Worm (Caenorhabditis elegans) whole organism, L4 larva: ENCODE measurements around the gene vms-1.

Experiments
- F10B5.3 ChIP-seq: sonication (generic microtip); optimal IDR thresholded peaks from 2 replicates; lab custom pipeline; 2016; ENCODE audit warnings: mild to moderate bottlenecking, missing genetic modification characterization, missing compliant biosample characterization
- F37D6.2 ChIP-seq: sonication (generic microtip); optimal IDR thresholded peaks from 2 replicates; lab custom pipeline; 2016; ENCODE audit warnings: mild to moderate bottlenecking, missing genetic modification characterization, missing compliant biosample characterization
- F44E2.7 ChIP-seq: fragments of 200-800 bp; sonication (Bioruptor generic); IDR thresholded peaks from 2 replicates; pipeline ENCODE4 v2.1.2; 2022; ENCODE audit warnings: missing genetic modification characterization, missing compliant biosample characterization
- F49E8.2 ChIP-seq: sonication (generic microtip); optimal IDR thresholded peaks from 2 replicates; lab custom pipeline; 2016; ENCODE audit warnings: missing compliant biosample characterization, mild to moderate bottlenecking, missing genetic modification characterization, borderline replicate concordance
- R02D3.7 ChIP-seq: fragments of 150-350 bp; sonication (generic microtip); optimal IDR thresholded peaks from 3 replicates; lab custom pipeline; 2014; ENCODE audit warnings: missing biosample characterization, missing genetic modification characterization
- Y48G9A.11 ChIP-seq: fragments of 200-800 bp; sonication (Bioruptor generic); IDR thresholded peaks from 2 replicates; pipeline ENCODE4 v1.3.6; 2022; ENCODE audit warnings: missing genetic modification reagents, missing genetic modification characterization, missing compliant biosample characterization
- Y5F2A.4 ChIP-seq: fragments of 200-800 bp; sonication (Bioruptor generic); optimal IDR thresholded peaks from 2 replicates; lab custom pipeline; 2018; ENCODE audit warnings: mild to moderate bottlenecking, missing genetic modification characterization, missing compliant biosample characterization
- Y75B8A.6 ChIP-seq: fragments of 200-800 bp; sonication (Bioruptor generic); IDR thresholded peaks from 2 replicates; pipeline ENCODE4 v1.3.6; 2022; ENCODE audit warnings: missing genetic modification reagents, missing genetic modification characterization, missing compliant biosample characterization
- aha-1 ChIP-seq: fragments of 150-350 bp; peaks from one replicate; lab custom pipeline; 2014; ENCODE audit warnings: missing biosample characterization, missing genetic modification characterization
- aly-2 ChIP-seq: sonication (generic microtip); optimal IDR thresholded peaks from 2 replicates; lab custom pipeline; 2018; ENCODE audit warnings: missing biosample characterization, missing genetic modification characterization
- ceh-28 ChIP-seq: fragments of 150-350 bp; optimal IDR thresholded peaks from 2 replicates; lab custom pipeline; 2014; ENCODE audit warnings: missing biosample characterization, missing genetic modification reagents, missing genetic modification characterization
- ceh-44 ChIP-seq: fragments of 200-800 bp; sonication (Bioruptor generic); IDR thresholded peaks from 2 replicates; pipeline ENCODE4 v1.3.6; 2022; ENCODE audit warnings: missing genetic modification reagents, missing genetic modification characterization, missing compliant biosample characterization
- ceh-62 ChIP-seq: sonication (generic microtip); optimal IDR thresholded peaks from 2 replicates; lab custom pipeline; 2017; ENCODE audit warnings: missing biosample characterization, missing genetic modification characterization
- ces-1 ChIP-seq: fragments of 150-350 bp; sonication (generic microtip); optimal IDR thresholded peaks from 4 replicates; lab custom pipeline; 2014; ENCODE audit warnings: missing biosample characterization, missing genetic modification reagents, missing genetic modification characterization
- daf-12 ChIP-seq: fragments of 150-350 bp; optimal IDR thresholded peaks from 2 replicates; lab custom pipeline; 2014; ENCODE audit warnings: missing biosample characterization, missing genetic modification reagents, missing genetic modification characterization
- daf-16 ChIP-seq, 3 experiments: sonication (generic microtip); optimal IDR thresholded peaks; 2 replicates each; lab custom pipeline; 2016 to 2017; ENCODE audit warnings: missing genetic modification characterization in 3 of 3, missing genetic modification reagents in 3 of 3, mild to moderate bottlenecking in 2 of 3, missing compliant biosample characterization in 2 of 3, missing biosample characterization in 1 of 3, moderate library complexity in 1 of 3
- daf-19 ChIP-seq: fragments of 200-800 bp; sonication (Bioruptor generic); conservative IDR thresholded peaks from 2 replicates; pipeline ENCODE4 v1.3.6; 2022; ENCODE audit warnings: missing genetic modification characterization, missing compliant biosample characterization
- dmd-6 ChIP-seq: fragments of 200-800 bp; sonication (Bioruptor generic); IDR thresholded peaks from 2 replicates; pipeline ENCODE4 v1.3.6; 2022; ENCODE audit warnings: missing genetic modification reagents, missing genetic modification characterization, missing compliant biosample characterization
- egl-27 ChIP-seq: sonication (generic microtip); optimal IDR thresholded peaks from 3 replicates; lab custom pipeline; 2017; ENCODE audit warnings: missing biosample characterization, missing genetic modification reagents, missing genetic modification characterization
- egl-43 ChIP-seq: fragments of 200-800 bp; sonication (Bioruptor generic); IDR thresholded peaks from 2 replicates; pipeline ENCODE4 v1.3.6; 2022; ENCODE audit warnings: missing genetic modification reagents, missing genetic modification characterization, missing compliant biosample characterization
- fos-1 ChIP-seq: fragments of 150-350 bp; optimal IDR thresholded peaks from 2 replicates; lab custom pipeline; 2014; ENCODE audit warnings: missing biosample characterization, missing genetic modification characterization
- hif-1 ChIP-seq, 2 experiments: sonication (generic microtip); optimal IDR thresholded peaks; 2 replicates each; lab custom pipeline; 2016 to 2017; ENCODE audit warnings: missing compliant biosample characterization in 2 of 2, missing genetic modification characterization in 2 of 2, missing genetic modification reagents in 2 of 2, missing genotype in 2 of 2, mild to moderate bottlenecking in 1 of 2
- hlh-30 ChIP-seq: sonication (generic microtip); optimal IDR thresholded peaks from 2 replicates; lab custom pipeline; 2017; ENCODE audit warnings: antibody characterized with exemption, mild to moderate bottlenecking, missing genetic modification characterization, missing compliant biosample characterization; ENCODE audit not compliant: insufficient read depth
- jun-1 ChIP-seq: fragments of 150-350 bp; optimal IDR thresholded peaks from 2 replicates; lab custom pipeline; 2014; ENCODE audit warnings: missing biosample characterization, missing genetic modification reagents, missing genetic modification characterization
- lin-38 ChIP-seq: fragments of 200-800 bp; sonication (Bioruptor generic); IDR thresholded peaks from 2 replicates; pipeline ENCODE4 v1.3.6; 2022; ENCODE audit warnings: missing genetic modification reagents, missing genetic modification characterization, missing compliant biosample characterization
- lir-3 ChIP-seq: sonication (generic microtip); optimal IDR thresholded peaks from 2 replicates; lab custom pipeline; 2016; ENCODE audit warnings: mild to moderate bottlenecking, missing genetic modification characterization, missing compliant biosample characterization
- mep-1 ChIP-seq: fragments of 150-350 bp; sonication (generic microtip); optimal IDR thresholded peaks from 3 replicates; lab custom pipeline; 2014; ENCODE audit warnings: missing biosample characterization, missing genetic modification characterization
- mes-2 ChIP-seq: sonication (generic microtip); optimal IDR thresholded peaks from 2 replicates; lab custom pipeline; 2016; ENCODE audit warnings: missing genotype, mild to moderate bottlenecking, missing genetic modification characterization, missing compliant biosample characterization; ENCODE audit not compliant: poor library complexity, severe bottlenecking
- mxl-2 ChIP-seq: fragments of 200-800 bp; sonication (Bioruptor generic); conservative IDR thresholded peaks from 2 replicates; pipeline ENCODE4 v1.3.6; 2022; ENCODE audit warnings: missing genetic modification reagents, missing genetic modification characterization, missing compliant biosample characterization
- nhr-11 ChIP-seq: fragments of 150-350 bp; optimal IDR thresholded peaks from 2 replicates; lab custom pipeline; 2014; ENCODE audit warnings: missing biosample characterization, missing genetic modification characterization
- nhr-25 ChIP-seq: sonication (generic microtip); optimal IDR thresholded peaks from 2 replicates; lab custom pipeline; 2017; ENCODE audit warnings: missing genetic modification characterization, mild to moderate bottlenecking, missing compliant biosample characterization, antibody characterized with exemption, moderate library complexity, borderline replicate concordance; ENCODE audit not compliant: insufficient read depth
- nhr-28 ChIP-seq: fragments of 150-350 bp; optimal IDR thresholded peaks from 2 replicates; lab custom pipeline; 2014; ENCODE audit warnings: missing biosample characterization, missing genetic modification characterization
- nhr-41 ChIP-seq: fragments of 200-800 bp; sonication (Bioruptor generic); IDR thresholded peaks from 2 replicates; pipeline ENCODE4 v1.3.6; 2022; ENCODE audit warnings: missing genetic modification reagents, missing genetic modification characterization, missing compliant biosample characterization
- nhr-42 ChIP-seq: fragments of 200-800 bp; sonication (Bioruptor generic); IDR thresholded peaks from 2 replicates; pipeline ENCODE4 v1.3.6; 2022; ENCODE audit warnings: missing genetic modification characterization, missing compliant biosample characterization
- nhr-48 ChIP-seq: sonication (generic microtip); optimal IDR thresholded peaks from 2 replicates; lab custom pipeline; 2016; ENCODE audit warnings: mild to moderate bottlenecking, missing genetic modification characterization, missing compliant biosample characterization
- nhr-6 ChIP-seq: fragments of 150-350 bp; optimal IDR thresholded peaks from 2 replicates; lab custom pipeline; 2014; ENCODE audit warnings: missing biosample characterization, missing genetic modification characterization
- nhr-76 ChIP-seq: fragments of 150-350 bp; optimal IDR thresholded peaks from 2 replicates; lab custom pipeline; 2014; ENCODE audit warnings: missing biosample characterization, missing genetic modification characterization
- pha-4 ChIP-seq, 2 experiments: fragments of 150-350 bp in 1 of 2; fragments of 200-800 bp in 1 of 2; sonication (Bioruptor generic) in 1 of 2; IDR thresholded peaks in 1 of 2; optimal IDR thresholded peaks in 1 of 2; 2 replicates each; pipeline versions ENCODE4 v1.3.6 to Lab custom; 2014 to 2022; ENCODE audit warnings: missing genetic modification characterization in 2 of 2, missing genetic modification reagents in 2 of 2, missing biosample characterization in 1 of 2, missing compliant biosample characterization in 1 of 2
- rbr-2 ChIP-seq: sonication (generic microtip); optimal IDR thresholded peaks from 2 replicates; lab custom pipeline; 2016; ENCODE audit warnings: missing genotype, missing genetic modification characterization, missing compliant biosample characterization
- saeg-2 ChIP-seq: fragments of 200-800 bp; sonication (Bioruptor generic); IDR thresholded peaks from 2 replicates; pipeline ENCODE4 v1.3.6; 2022; ENCODE audit warnings: missing genetic modification reagents, missing genetic modification characterization, missing compliant biosample characterization
- set-16 ChIP-seq: fragments of 200-800 bp; sonication (Bioruptor generic); IDR thresholded peaks from 2 replicates; pipeline ENCODE4 v1.3.6; 2022; ENCODE audit warnings: missing genetic modification reagents, missing genetic modification characterization, missing compliant biosample characterization
- snpc-1.2 ChIP-seq: fragments of 200-800 bp; sonication (Bioruptor generic); IDR thresholded peaks from 2 replicates; pipeline ENCODE4 v1.3.6; 2022; ENCODE audit warnings: missing genetic modification reagents, missing genetic modification characterization, missing compliant biosample characterization
- vab-7 ChIP-seq: fragments of 200-800 bp; sonication (Bioruptor generic); IDR thresholded peaks from 2 replicates; pipeline ENCODE4 v1.3.6; 2022; ENCODE audit warnings: missing genetic modification reagents, missing genetic modification characterization, missing compliant biosample characterization
- zfp-2 ChIP-seq: sonication (generic microtip); optimal IDR thresholded peaks from 2 replicates; lab custom pipeline; 2016; ENCODE audit warnings: mild to moderate bottlenecking, missing genetic modification characterization, missing compliant biosample characterization
- ztf-11 ChIP-seq: fragments of 150-350 bp; optimal IDR thresholded peaks from 2 replicates; lab custom pipeline; 2014; ENCODE audit warnings: missing biosample characterization, missing genetic modification characterization
- ztf-7 ChIP-seq: fragments of 150-350 bp; optimal IDR thresholded peaks from 2 replicates; lab custom pipeline; 2014; ENCODE audit warnings: missing biosample characterization, missing genetic modification characterization

Gene vms-1

DNA sequence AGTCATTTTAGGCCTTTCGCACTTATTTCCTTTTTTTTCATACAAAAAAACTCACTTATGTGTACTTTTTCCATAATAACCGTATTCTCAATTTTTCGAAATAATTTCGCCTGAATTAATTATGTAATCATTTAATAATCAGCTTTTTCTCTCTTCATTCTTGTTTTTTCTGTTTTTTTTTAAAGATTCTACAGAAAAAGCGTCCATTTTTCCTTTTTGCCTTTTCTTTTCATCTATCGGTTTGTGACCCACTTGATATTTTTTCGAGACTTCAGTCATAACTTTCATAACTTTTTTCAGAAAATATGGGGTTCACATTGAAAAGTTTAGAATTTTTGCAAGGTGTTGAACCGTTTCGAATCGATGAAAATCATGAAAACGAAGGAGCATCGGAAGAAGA is at the start of gene vms-1:
Gene vms-1 (plus strand): TSS at position 301 of the 400 bp plus-strand sequence.
- TF ChIP-seq daf-16 (GFP tag; optimal IDR thresholded peaks at IDR 0.05; lab: Kevin White, UChicago) (no peak), daf-16 (tag; optimal IDR thresholded peaks at IDR 0.05; lab: Kevin White, UChicago) (no peak), mep-1 (tag; lab: Kevin White, UChicago) (no peak), aly-2 (no peak)

DNA sequence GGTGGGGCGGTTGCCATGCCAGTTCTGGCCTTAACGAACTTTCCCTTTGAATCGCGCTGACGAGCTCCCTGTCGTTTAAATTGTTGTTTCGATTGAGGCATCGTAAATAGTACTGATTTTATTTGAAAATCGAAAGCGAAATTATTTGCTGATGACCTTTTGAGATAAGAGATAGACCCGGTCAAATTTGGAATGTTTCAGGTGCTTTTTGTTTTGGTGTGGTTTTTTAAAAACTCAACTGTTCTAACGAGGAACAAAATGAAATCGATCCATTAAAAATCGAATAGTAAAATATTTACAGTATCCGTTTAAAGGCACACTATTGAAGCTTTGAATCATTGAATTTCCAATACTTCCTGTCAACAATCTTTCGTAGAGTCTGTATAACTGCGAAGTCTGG is 45.6 kb upstream of the vms-1 start, which contains the start of gene K12H4.6:
Gene K12H4.6 (minus strand): TSS at position 101 of the 400 bp plus-strand sequence.
- TF ChIP-seq daf-19 (GFP tag; lab: Robert Waterston, UW) (no peak), nhr-28 (tag; lab: Kevin White, UChicago) (no peak), lin-38 (GFP tag; lab: Robert Waterston, UW) (no peak), mes-2 (tag; lab: Kevin White, UChicago) (no peak)

DNA sequence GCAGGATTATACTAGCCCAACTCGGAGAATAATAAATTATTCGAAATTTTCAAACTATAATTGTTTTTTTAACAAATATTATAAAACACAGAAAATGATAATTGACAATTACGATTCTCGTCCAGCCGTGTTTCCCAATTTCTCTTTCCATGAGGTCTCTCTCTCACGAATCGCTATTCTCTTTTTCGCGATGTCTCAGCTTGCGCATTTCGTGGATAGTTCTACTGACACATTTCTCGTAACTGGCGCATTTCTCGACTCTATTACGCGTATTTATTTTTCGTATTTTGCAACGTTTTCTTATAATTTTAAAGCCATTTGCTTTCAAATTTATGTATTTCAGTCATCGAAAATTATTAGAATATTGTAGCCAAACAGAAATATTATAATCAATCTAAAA is 44.6 kb upstream of the vms-1 start:
- TF ChIP-seq aly-2 = peak; percentile 86
- TF ChIP-seq nhr-28 (tag; lab: Kevin White, UChicago) = peak; percentile 98
- TF ChIP-seq set-16 (GFP tag; lab: Robert Waterston, UW) = no peak
- peak; percentile 98 for TF ChIP-seq Y75B8A.6 (GFP tag; lab: Robert Waterston, UW)
- peak; percentile 32 for TF ChIP-seq Y5F2A.4 (GFP tag; lab: Kevin White, UChicago)
- TF ChIP-seq nhr-25 (tag; lab: Kevin White, UChicago) = peak; percentile 96
- peak; percentile 57 for TF ChIP-seq nhr-76
- peak; percentile 93 for TF ChIP-seq hlh-30 (tag; lab: Kevin White, UChicago)
- no peak for TF ChIP-seq fos-1
- TF ChIP-seq ces-1 (GFP tag; lab: Kevin White, UChicago) = peak; percentile 88
- TF ChIP-seq lir-3 (tag; lab: Kevin White, UChicago) = peak; percentile 85
- TF ChIP-seq nhr-42 = peak; percentile 94
- TF ChIP-seq rbr-2 = peak; percentile 98
- peak; percentile 83 for TF ChIP-seq zfp-2 (tag; lab: Kevin White, UChicago)
- no peak for TF ChIP-seq daf-12
- TF ChIP-seq hif-1 (tag; optimal IDR thresholded peaks at IDR 0.05; lab: Kevin White, UChicago) = peak; percentile 65 to 98
- TF ChIP-seq ceh-62 = peak; percentile 42
- TF ChIP-seq Y48G9A.11 (GFP tag; lab: Robert Waterston, UW) = peak; percentile 96
- TF ChIP-seq pha-4 (GFP tag; IDR thresholded peaks at IDR 0.05; lab: Robert Waterston, UW) = peak; percentile 93
- TF ChIP-seq pha-4 (tag; optimal IDR thresholded peaks at IDR 0.05; lab: Kevin White, UChicago) = peak; percentile 98
- TF ChIP-seq F44E2.7 (GFP tag; lab: Robert Waterston, UW) = peak; percentile 76; the same call in 1 of the 2 replicates
- TF ChIP-seq snpc-1.2 (GFP tag; lab: Robert Waterston, UW) = peak; percentile 88
- TF ChIP-seq F49E8.2 = peak; percentile 83
- TF ChIP-seq R02D3.7 (tag; lab: Kevin White, UChicago) = peak; percentile 47
- TF ChIP-seq dmd-6 = peak; percentile 97
- TF ChIP-seq nhr-41 (GFP tag; lab: Robert Waterston, UW) = peak; percentile 84
- no peak for TF ChIP-seq ztf-11 (tag; lab: Kevin White, UChicago)
- peak; percentile 78 for TF ChIP-seq nhr-48 (tag; lab: Kevin White, UChicago)
- TF ChIP-seq egl-43 = no peak; the same call in 1 of the 2 replicates
- peak; percentile 89 for TF ChIP-seq mxl-2 (GFP tag; lab: Robert Waterston, UW)
- peak; percentile 82 for TF ChIP-seq ztf-7 (tag; lab: Kevin White, UChicago)
- no peak for TF ChIP-seq F10B5.3 (tag; lab: Kevin White, UChicago)
- 0 out of 2 replicates have a peak, but pooled peaks have one; percentile 21 for TF ChIP-seq saeg-2 (GFP tag; lab: Robert Waterston, UW)
- peak; percentile 52 for TF ChIP-seq ceh-28
- peak; percentile 98 for TF ChIP-seq aha-1 (tag; lab: Kevin White, UChicago)
- TF ChIP-seq ceh-44 (GFP tag; lab: Robert Waterston, UW) = peak; percentile 100
- peak; percentile 94 for TF ChIP-seq F37D6.2 (tag; lab: Kevin White, UChicago)
- TF ChIP-seq nhr-6 (tag; lab: Kevin White, UChicago) = peak; percentile 92
- peak; percentile 100 for TF ChIP-seq vab-7 (GFP tag; lab: Robert Waterston, UW)
- TF ChIP-seq jun-1 (tag; lab: Kevin White, UChicago) = peak; percentile 92
- TF ChIP-seq nhr-11 (tag; lab: Kevin White, UChicago) = peak; percentile 99
- TF ChIP-seq egl-27 = no peak
